Fruit fly (Drosophila melanogaster) whole organism, embryonic: Measurements from ENCODE around the gene CG10194.

Source experiments
- ATbp ChIP-seq: fragments of 200-800 bp; sonication (Bioruptor generic); optimal IDR thresholded peaks from 2 replicates; lab custom pipeline; 2017; ENCODE audit warnings: missing biosample characterization, mild to moderate bottlenecking, missing genetic modification characterization, missing genetic modification reagents
- Aef1 ChIP-seq: fragments of 200-800 bp; sonication (Bioruptor generic); IDR thresholded peaks from 3 replicates; pipeline ENCODE4 v1.3.6; 2022; ENCODE audit warnings: missing biosample characterization, missing genetic modification characterization
- CG10654 ChIP-seq: fragments of 200-800 bp; sonication (Bioruptor generic); optimal IDR thresholded peaks from 2 replicates; lab custom pipeline; 2016; ENCODE audit warnings: missing biosample characterization, missing genetic modification characterization
- CG10979 ChIP-seq: fragments of 200-800 bp; sonication (Bioruptor generic); optimal IDR thresholded peaks from 2 replicates; lab custom pipeline; 2018; ENCODE audit warnings: missing biosample characterization, mild to moderate bottlenecking, missing genetic modification characterization, moderate library complexity
- CG11723 ChIP-seq: fragments of 200-800 bp; sonication (Bioruptor generic); optimal IDR thresholded peaks from 2 replicates; lab custom pipeline; 2017; ENCODE audit warnings: missing biosample characterization, mild to moderate bottlenecking, missing genetic modification characterization
- CG13424 ChIP-seq: fragments of 200-800 bp; sonication (Bioruptor generic); optimal IDR thresholded peaks from 2 replicates; lab custom pipeline; 2019; ENCODE audit warnings: missing biosample characterization, mild to moderate bottlenecking, missing genetic modification characterization, moderate library complexity
- CG14860 ChIP-seq: fragments of 200-800 bp; sonication (Bioruptor generic); IDR thresholded peaks from 3 replicates; pipeline ENCODE4 v1.3.6; 2022; ENCODE audit warnings: missing biosample characterization, missing genetic modification characterization; ENCODE audit not compliant: partially characterized antibody
- CG15601 ChIP-seq: fragments of 200-800 bp; sonication (Bioruptor generic); optimal IDR thresholded peaks from 3 replicates; lab custom pipeline; 2019; ENCODE audit warnings: missing biosample characterization, mild to moderate bottlenecking, missing genetic modification characterization, moderate library complexity
- CG15696 ChIP-seq: fragments of 200-800 bp; sonication (Bioruptor generic); optimal IDR thresholded peaks from 2 replicates; lab custom pipeline; 2019; ENCODE audit warnings: missing biosample characterization, mild to moderate bottlenecking, missing genetic modification characterization, moderate library complexity
- CG1647 ChIP-seq: fragments of 200-800 bp; sonication (Bioruptor generic); optimal IDR thresholded peaks from 3 replicates; lab custom pipeline; 2016; ENCODE audit warnings: missing biosample characterization, missing genetic modification characterization
- CG17361 ChIP-seq: fragments of 200-800 bp; sonication (Bioruptor generic); IDR thresholded peaks from 3 replicates; pipeline ENCODE4 v1.3.6; 2022; ENCODE audit warnings: missing biosample characterization, missing genetic modification characterization
- CG17385 ChIP-seq: fragments of 200-800 bp; sonication (Bioruptor generic); optimal IDR thresholded peaks from 3 replicates; lab custom pipeline; 2018; ENCODE audit warnings: missing biosample characterization, mild to moderate bottlenecking, missing genetic modification characterization
- CG17568 ChIP-seq: fragments of 200-800 bp; sonication (Bioruptor generic); optimal IDR thresholded peaks from 2 replicates; lab custom pipeline; 2018; ENCODE audit warnings: missing biosample characterization, mild to moderate bottlenecking, missing genetic modification characterization, moderate library complexity
- CG30020 ChIP-seq: fragments of 200-800 bp; optimal IDR thresholded peaks from 2 replicates; lab custom pipeline; 2019; ENCODE audit warnings: missing biosample characterization, mild to moderate bottlenecking, missing genetic modification characterization, moderate library complexity
- CG30431 ChIP-seq: fragments of 200-800 bp; sonication (Bioruptor generic); optimal IDR thresholded peaks from 2 replicates; lab custom pipeline; 2017; ENCODE audit warnings: missing biosample characterization, missing genetic modification characterization
- CG31388 ChIP-seq: fragments of 200-800 bp; sonication (Bioruptor generic); optimal IDR thresholded peaks from 2 replicates; lab custom pipeline; 2016; ENCODE audit warnings: missing biosample characterization, missing genetic modification characterization
- CG33557 ChIP-seq: fragments of 200-800 bp; sonication (Bioruptor generic); optimal IDR thresholded peaks from 2 replicates; lab custom pipeline; 2019; ENCODE audit warnings: missing biosample characterization, mild to moderate bottlenecking, missing genetic modification characterization, moderate library complexity
- CG3407 ChIP-seq: fragments of 200-800 bp; sonication (Bioruptor generic); optimal IDR thresholded peaks from 2 replicates; lab custom pipeline; 2018; ENCODE audit warnings: missing biosample characterization, mild to moderate bottlenecking, missing genetic modification characterization
- CG7745 ChIP-seq: fragments of 200-800 bp; sonication (Bioruptor generic); optimal IDR thresholded peaks from 2 replicates; lab custom pipeline; 2018; ENCODE audit warnings: missing biosample characterization, mild to moderate bottlenecking, missing genetic modification characterization, moderate library complexity
- CG8290 ChIP-seq, 3 experiments: fragments of 200-800 bp; sonication (Bioruptor generic); optimal IDR thresholded peaks; 2 replicates each; lab custom pipeline; 2016 to 2019; ENCODE audit warnings: missing biosample characterization in 3 of 3, missing genetic modification characterization in 3 of 3, mild to moderate bottlenecking in 2 of 3, moderate library complexity in 1 of 3
- CG8478 ChIP-seq: fragments of >200 bp; optimal IDR thresholded peaks from 2 replicates; lab custom pipeline; 2018
- CrebB ChIP-seq: fragments of 200-800 bp; sonication (Bioruptor generic); optimal IDR thresholded peaks from 3 replicates; lab custom pipeline; 2018; ENCODE audit warnings: missing biosample characterization, mild to moderate bottlenecking, missing genetic modification characterization
- D ChIP-seq, 2 experiments: fragments of 200-800 bp in 1 of 2; fragments of >200 bp in 1 of 2; sonication (Bioruptor generic) in 1 of 2; optimal IDR thresholded peaks; 2 replicates in 1 of 2; 3 replicates in 1 of 2; lab custom pipeline; 2017; ENCODE audit warnings: mild to moderate bottlenecking in 1 of 2, missing biosample characterization in 1 of 2, missing genetic modification characterization in 1 of 2, missing genetic modification reagents in 1 of 2
- Deaf1 ChIP-seq: fragments of 200-800 bp; optimal IDR thresholded peaks from 3 replicates; lab custom pipeline; 2019; ENCODE audit warnings: missing biosample characterization, mild to moderate bottlenecking, missing genetic modification characterization, moderate library complexity
- Dek ChIP-seq: fragments of 200-800 bp; sonication (Bioruptor generic); optimal IDR thresholded peaks from 3 replicates; lab custom pipeline; 2019; ENCODE audit warnings: missing biosample characterization, mild to moderate bottlenecking, missing genetic modification characterization, moderate library complexity
- Drgx ChIP-seq: fragments of 200-800 bp; sonication (Bioruptor generic); IDR thresholded peaks from 2 replicates; pipeline ENCODE4 v1.3.6; 2022; ENCODE audit warnings: missing biosample characterization, missing genetic modification characterization
- Hsf ChIP-seq: fragments of 200-800 bp; sonication (Bioruptor generic); optimal IDR thresholded peaks from 3 replicates; lab custom pipeline; 2016; ENCODE audit warnings: missing biosample characterization, missing genetic modification characterization
- Jarid2 ChIP-seq: fragments of 200-800 bp; sonication (Bioruptor generic); optimal IDR thresholded peaks from 3 replicates; lab custom pipeline; 2017; ENCODE audit warnings: mild to moderate bottlenecking, missing biosample characterization, missing genetic modification reagents, missing genetic modification characterization
- Max ChIP-seq: fragments of 200-800 bp; sonication (Bioruptor generic); optimal IDR thresholded peaks from 2 replicates; lab custom pipeline; 2016; ENCODE audit warnings: missing biosample characterization, mild to moderate bottlenecking, missing genetic modification characterization
- PHDP ChIP-seq: fragments of 200-800 bp; sonication (Bioruptor generic); optimal IDR thresholded peaks from 3 replicates; lab custom pipeline; 2018; ENCODE audit warnings: missing biosample characterization, mild to moderate bottlenecking, missing genetic modification characterization, moderate library complexity
- Sin3A ChIP-seq: fragments of >200 bp; optimal IDR thresholded peaks from 2 replicates; lab custom pipeline; 2018
- Tbp ChIP-seq: fragments of >200 bp; optimal IDR thresholded peaks from 2 replicates; lab custom pipeline; 2018; ENCODE audit warnings: missing biosample characterization, missing genetic modification characterization
- Xbp1 ChIP-seq: fragments of 200-800 bp; sonication (Bioruptor generic); optimal IDR thresholded peaks from 3 replicates; lab custom pipeline; 2016; ENCODE audit warnings: missing biosample characterization, mild to moderate bottlenecking, missing genetic modification characterization
- bsh ChIP-seq, 2 experiments: fragments of 200-800 bp; sonication (Bioruptor generic); optimal IDR thresholded peaks; 2 replicates each; lab custom pipeline; 2017 to 2018; ENCODE audit warnings: mild to moderate bottlenecking in 2 of 2, missing biosample characterization in 2 of 2, missing genetic modification characterization in 2 of 2, moderate library complexity in 1 of 2
- chn ChIP-seq: fragments of 200-800 bp; sonication (Bioruptor generic); optimal IDR thresholded peaks from 2 replicates; lab custom pipeline; 2016; ENCODE audit warnings: missing biosample characterization, missing genetic modification characterization
- corto ChIP-seq: fragments of 200-800 bp; sonication (Bioruptor generic); optimal IDR thresholded peaks from 2 replicates; lab custom pipeline; 2016; ENCODE audit warnings: missing biosample characterization, mild to moderate bottlenecking, missing genetic modification characterization, moderate library complexity
- crol ChIP-seq: fragments of 200-800 bp; sonication (Bioruptor generic); IDR thresholded peaks from 2 replicates; pipeline ENCODE4 v1.3.6; 2022; ENCODE audit warnings: missing biosample characterization, missing genetic modification characterization
- gsb-n ChIP-seq: fragments of 200-800 bp; sonication (Bioruptor generic); optimal IDR thresholded peaks from 3 replicates; lab custom pipeline; 2018; ENCODE audit warnings: missing biosample characterization, mild to moderate bottlenecking, missing genetic modification characterization
- lbe ChIP-seq: fragments of 200-800 bp; sonication (Bioruptor generic); optimal IDR thresholded peaks from 2 replicates; lab custom pipeline; 2016; ENCODE audit warnings: missing biosample characterization, mild to moderate bottlenecking, missing genetic modification characterization
- onecut ChIP-seq: fragments of 200-800 bp; sonication (Bioruptor generic); IDR thresholded peaks from 2 replicates; pipeline ENCODE4 v1.3.6; 2022; ENCODE audit warnings: missing biosample characterization, missing genetic modification characterization
- pho ChIP-seq: fragments of 200-800 bp; sonication (Bioruptor generic); optimal IDR thresholded peaks from 2 replicates; lab custom pipeline; 2016; ENCODE audit warnings: missing biosample characterization, missing genetic modification characterization
- sc ChIP-seq, 3 experiments: fragments of >200 bp in 2 of 3; fragments of 200-800 bp in 1 of 3; sonication (Bioruptor generic) in 1 of 3; optimal IDR thresholded peaks; 2 replicates in 2 of 3; 3 replicates in 1 of 3; lab custom pipeline; 2017; ENCODE audit warnings: mild to moderate bottlenecking in 1 of 3, missing biosample characterization in 1 of 3, missing genetic modification characterization in 1 of 3, missing genetic modification reagents in 1 of 3
- stwl ChIP-seq: fragments of 200-800 bp; sonication (Bioruptor generic); optimal IDR thresholded peaks from 3 replicates; lab custom pipeline; 2018; ENCODE audit warnings: missing biosample characterization, mild to moderate bottlenecking, missing genetic modification characterization, moderate library complexity
- tgo ChIP-seq: fragments of 200-800 bp; sonication (Bioruptor generic); IDR thresholded peaks from 3 replicates; pipeline ENCODE4 v1.3.6; 2022; ENCODE audit warnings: missing biosample characterization, missing genetic modification characterization
- tup ChIP-seq: fragments of 200-800 bp; sonication (Bioruptor generic); optimal IDR thresholded peaks from 2 replicates; lab custom pipeline; 2016; ENCODE audit warnings: missing biosample characterization, mild to moderate bottlenecking, missing genetic modification characterization, moderate library complexity
- wor ChIP-seq: fragments of 200-800 bp; sonication (Bioruptor generic); IDR thresholded peaks from 2 replicates; pipeline ENCODE4 v1.3.6; 2022; ENCODE audit warnings: missing biosample characterization, missing genetic modification characterization
- zen ChIP-seq: fragments of 200-800 bp; sonication (Bioruptor generic); optimal IDR thresholded peaks from 3 replicates; lab custom pipeline; 2018; ENCODE audit warnings: missing biosample characterization, mild to moderate bottlenecking, missing genetic modification characterization, moderate library complexity
- zf30C ChIP-seq: fragments of 200-800 bp; sonication (Bioruptor generic); optimal IDR thresholded peaks from 3 replicates; lab custom pipeline; 2018; ENCODE audit warnings: missing biosample characterization, mild to moderate bottlenecking, missing genetic modification characterization

CG10194 gene

DNA sequence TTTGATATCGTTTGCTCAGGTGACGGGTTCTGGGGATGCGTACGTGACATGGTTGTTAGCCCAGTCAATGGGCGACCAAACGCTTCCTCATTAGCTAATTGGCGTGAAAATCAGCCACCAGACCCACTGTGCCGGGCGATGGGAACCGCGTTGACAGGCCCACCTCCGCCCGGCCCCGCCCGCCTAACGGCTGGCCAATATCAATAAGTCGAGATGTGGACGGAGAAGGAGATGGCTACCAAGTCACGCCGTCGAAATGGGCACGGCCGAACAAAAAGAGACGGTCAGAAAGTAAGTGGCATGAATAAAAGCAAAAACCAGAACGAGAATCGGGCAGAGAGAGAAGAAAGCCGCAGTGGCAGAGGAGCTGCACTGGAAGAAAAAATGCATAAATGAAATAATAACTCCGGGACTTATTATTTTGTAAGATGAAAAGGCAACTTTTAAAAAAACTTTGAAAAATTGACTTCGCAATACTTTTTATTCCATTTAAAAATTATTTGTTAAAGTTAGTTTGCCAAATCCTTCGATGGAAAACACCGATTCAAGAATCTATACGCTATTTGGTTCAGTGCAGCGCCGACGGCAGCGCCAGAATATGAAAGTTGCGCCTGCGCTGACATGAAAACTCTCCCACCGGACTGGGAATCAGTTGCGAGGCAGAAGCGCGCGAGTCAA, 48.0 kb upstream of the CG10194 start, which contains the start of gene CG13082 (continued):
- TF ChIP-seq Tbp (no peak), stwl (tag; lab: Kevin White, UChicago) (no peak), CG1647 (GFP tag; lab: Kevin White, UChicago) (no peak), lbe (peak; percentile 62), wor (GFP tag; lab: Robert Waterston, UW) (no peak), crol (GFP tag; lab: Robert Waterston, UW) (peak; percentile 65), zf30C (GFP tag; lab: Kevin White, UChicago) (peak; percentile 75), Sin3A (lab: Kevin White, UChicago) (no peak), CG30431 (GFP tag; lab: Kevin White, UChicago) (peak; percentile 27), bsh (GFP tag; optimal IDR thresholded peaks at IDR 0.05; lab: Kevin White, UChicago) (peak; percentile 77 to 90), Hsf (GFP tag; lab: Kevin White, UChicago) (peak; percentile 51), corto (GFP tag; lab: Kevin White, UChicago) (peak; percentile 35), CG3407 (peak; percentile 27), CG31388 (GFP tag; lab: Kevin White, UChicago) (no peak), CrebB (tag; lab: Kevin White, UChicago) (no peak), Dek (no peak), CG17385 (GFP tag; lab: Kevin White, UChicago) (peak; percentile 45), gsb-n (tag; lab: Kevin White, UChicago) (peak; percentile 77), tup (GFP tag; lab: Kevin White, UChicago) (peak; percentile 10), PHDP (tag; lab: Kevin White, UChicago) (peak; percentile 47), Drgx (GFP tag; lab: Robert Waterston, UW) (peak; percentile 55), CG17361 (GFP tag; lab: Robert Waterston, UW) (peak; percentile 77), D (optimal IDR thresholded peaks at IDR 0.05; lab: Kevin White, UChicago) (no peak), D (GFP tag; optimal IDR thresholded peaks at IDR 0.05; lab: Kevin White, UChicago) (peak; percentile 75), CG8478 (no peak), sc (optimal IDR thresholded peaks at IDR 0.05; lab: Kevin White, UChicago) (no peak), sc (GFP tag; optimal IDR thresholded peaks at IDR 0.05; lab: Kevin White, UChicago) (peak; percentile 61), CG11723 (GFP tag; lab: Kevin White, UChicago) (peak; percentile 35), chn (peak; percentile 22), CG17568 (peak; percentile 5), Xbp1 (GFP tag; lab: Kevin White, UChicago) (peak; percentile 31), CG7745 (tag; lab: Kevin White, UChicago) (no peak), pho (GFP tag; lab: Kevin White, UChicago) (peak; percentile 28), Jarid2 (GFP tag; lab: Kevin White, UChicago) (peak; percentile 20), Deaf1 (tag; lab: Kevin White, UChicago) (no peak), tgo (GFP tag; lab: Robert Waterston, UW) (peak; percentile 35; the same call in 1 of the 3 replicates), CG10654 (GFP tag; lab: Kevin White, UChicago) (no peak), zen (tag; lab: Kevin White, UChicago) (peak; percentile 33), onecut (GFP tag; lab: Robert Waterston, UW) (peak; percentile 13; the same call in 1 of the 2 replicates), Aef1 (GFP tag; lab: Robert Waterston, UW) (no peak), CG14860 (GFP tag; lab: Robert Waterston, UW) (no peak), CG30020 (tag; lab: Kevin White, UChicago) (peak; percentile 12), CG10979 (tag; lab: Kevin White, UChicago) (peak; percentile 85), CG15696 (tag; lab: Kevin White, UChicago) (peak; percentile 23), ATbp (peak; percentile 31), CG13424 (tag; lab: Kevin White, UChicago) (peak; percentile 64), CG15601 (peak; percentile 77), CG33557 (peak; percentile 57), CG8290 (GFP tag; optimal IDR thresholded peaks at IDR 0.05; lab: Kevin White, UChicago) (peak; percentile 26), CG8290 (tag; optimal IDR thresholded peaks at IDR 0.05; lab: Kevin White, UChicago) (no peak), Max (GFP tag; lab: Kevin White, UChicago) (peak; percentile 21)
